Fruit fly (Drosophila melanogaster) whole organism, embryonic: ENCODE results near the gene mgr.

Source experiments
- Atf3 ChIP-seq: fragments of 200-800 bp; sonication (Bioruptor generic); optimal IDR thresholded peaks from 3 replicates; lab custom pipeline; 2016; ENCODE audit warnings: missing biosample characterization, missing genetic modification characterization
- BEAF-32 ChIP-seq: fragments of 200-800 bp; sonication (Bioruptor generic); optimal IDR thresholded peaks from 3 replicates; lab custom pipeline; 2017; ENCODE audit warnings: missing biosample characterization, missing genetic modification characterization, mild to moderate bottlenecking, moderate library complexity, missing genetic modification reagents
- Bdp1 ChIP-seq: fragments of 200-800 bp; sonication (Bioruptor generic); optimal IDR thresholded peaks from 3 replicates; lab custom pipeline; 2016; ENCODE audit warnings: missing biosample characterization, missing genetic modification characterization
- Bgb ChIP-seq: fragments of 200-800 bp; sonication (Bioruptor generic); IDR thresholded peaks from 2 replicates; pipeline ENCODE4 v1.3.6; 2022; ENCODE audit warnings: missing biosample characterization, missing genetic modification characterization; ENCODE audit not compliant: partially characterized antibody
- CG10565 ChIP-seq: fragments of 200-800 bp; sonication (Bioruptor generic); optimal IDR thresholded peaks from 3 replicates; lab custom pipeline; 2016; ENCODE audit warnings: missing biosample characterization, mild to moderate bottlenecking, missing genetic modification characterization
- CG10979 ChIP-seq: fragments of 200-800 bp; sonication (Bioruptor generic); optimal IDR thresholded peaks from 2 replicates; lab custom pipeline; 2018; ENCODE audit warnings: missing biosample characterization, mild to moderate bottlenecking, missing genetic modification characterization, moderate library complexity
- CG15269 ChIP-seq: fragments of 200-800 bp; sonication (Bioruptor generic); optimal IDR thresholded peaks from 2 replicates; lab custom pipeline; 2018; ENCODE audit warnings: missing biosample characterization, mild to moderate bottlenecking, missing genetic modification characterization, moderate library complexity
- CG17361 ChIP-seq: fragments of 200-800 bp; sonication (Bioruptor generic); IDR thresholded peaks from 3 replicates; pipeline ENCODE4 v1.3.6; 2022; ENCODE audit warnings: missing biosample characterization, missing genetic modification characterization
- CG17829 ChIP-seq: fragments of 200-800 bp; optimal IDR thresholded peaks from 2 replicates; lab custom pipeline; 2019; ENCODE audit warnings: missing biosample characterization, mild to moderate bottlenecking, missing genetic modification characterization, moderate library complexity
- CG18262 ChIP-seq: fragments of 200-800 bp; optimal IDR thresholded peaks from 3 replicates; lab custom pipeline; 2019; ENCODE audit warnings: missing biosample characterization, mild to moderate bottlenecking, missing genetic modification characterization, moderate library complexity
- CG1832 ChIP-seq: fragments of 200-800 bp; sonication (Bioruptor generic); optimal IDR thresholded peaks from 2 replicates; lab custom pipeline; 2017; ENCODE audit warnings: missing biosample characterization, mild to moderate bottlenecking, missing genetic modification characterization, inconsistent platforms
- CG2120 ChIP-seq: fragments of 200-800 bp; sonication (Bioruptor generic); optimal IDR thresholded peaks from 3 replicates; lab custom pipeline; 2016; ENCODE audit warnings: missing biosample characterization, missing genetic modification characterization
- CG3407 ChIP-seq: fragments of 200-800 bp; sonication (Bioruptor generic); optimal IDR thresholded peaks from 2 replicates; lab custom pipeline; 2018; ENCODE audit warnings: missing biosample characterization, mild to moderate bottlenecking, missing genetic modification characterization
- CG34224 ChIP-seq: fragments of 200-800 bp; sonication (Bioruptor generic); IDR thresholded peaks from 3 replicates; pipeline ENCODE4 v1.3.6; 2022; ENCODE audit warnings: missing biosample characterization, missing genetic modification characterization; ENCODE audit not compliant: partially characterized antibody
- CG6654 ChIP-seq: fragments of 200-800 bp; sonication (Bioruptor generic); optimal IDR thresholded peaks from 2 replicates; lab custom pipeline; 2017; ENCODE audit warnings: missing biosample characterization, mild to moderate bottlenecking, missing genetic modification characterization
- CG6765 ChIP-seq: fragments of 200-800 bp; sonication (Bioruptor generic); optimal IDR thresholded peaks from 3 replicates; lab custom pipeline; 2017; ENCODE audit warnings: missing biosample characterization, mild to moderate bottlenecking, missing genetic modification characterization
- CG7556 ChIP-seq: fragments of 200-800 bp; sonication (Bioruptor generic); optimal IDR thresholded peaks from 2 replicates; lab custom pipeline; 2017; ENCODE audit warnings: missing biosample characterization, mild to moderate bottlenecking, missing genetic modification characterization
- CG7987 ChIP-seq: fragments of 200-800 bp; sonication (Bioruptor generic); optimal IDR thresholded peaks from 2 replicates; lab custom pipeline; 2018; ENCODE audit warnings: missing biosample characterization, mild to moderate bottlenecking, missing genetic modification characterization, moderate library complexity
- Ets65A ChIP-seq: fragments of 200-800 bp; sonication (Bioruptor generic); peaks from one replicate; lab custom pipeline; 2016; ENCODE audit warnings: missing biosample characterization, missing genetic modification characterization
- Gsc ChIP-seq: fragments of 200-800 bp; sonication (Bioruptor generic); IDR thresholded peaks from 2 replicates; pipeline ENCODE4 v1.3.6; 2022; ENCODE audit warnings: missing biosample characterization, missing genetic modification characterization
- HLH3B ChIP-seq: fragments of 200-800 bp; sonication (Bioruptor generic); IDR thresholded peaks from 2 replicates; pipeline ENCODE4 v1.3.6; 2022; ENCODE audit warnings: missing biosample characterization, missing genetic modification characterization
- HmgD ChIP-seq: fragments of 200-800 bp; sonication (Bioruptor generic); optimal IDR thresholded peaks from 3 replicates; lab custom pipeline; 2016; ENCODE audit warnings: missing biosample characterization, missing genetic modification characterization
- Hr3 ChIP-seq: fragments of 200-800 bp; sonication (Bioruptor generic); optimal IDR thresholded peaks from 3 replicates; lab custom pipeline; 2016; ENCODE audit warnings: missing biosample characterization, missing genetic modification characterization
- Hsf ChIP-seq: fragments of 200-800 bp; sonication (Bioruptor generic); optimal IDR thresholded peaks from 3 replicates; lab custom pipeline; 2016; ENCODE audit warnings: missing biosample characterization, missing genetic modification characterization
- Myb ChIP-seq: fragments of 200-800 bp; sonication (Bioruptor generic); optimal IDR thresholded peaks from 2 replicates; lab custom pipeline; 2016; ENCODE audit warnings: missing biosample characterization, missing genetic modification characterization
- Opbp ChIP-seq: fragments of 200-800 bp; sonication (Bioruptor generic); IDR thresholded peaks from 3 replicates; pipeline ENCODE4 v1.3.6; 2022; ENCODE audit warnings: missing biosample characterization, missing genetic modification characterization; ENCODE audit not compliant: partially characterized antibody
- Rx ChIP-seq: fragments of 200-800 bp; sonication (Bioruptor generic); IDR thresholded peaks from 2 replicates; pipeline ENCODE4 v1.3.6; 2022; ENCODE audit warnings: missing biosample characterization, missing genetic modification characterization
- Side ChIP-seq: fragments of 200-800 bp; sonication (Bioruptor generic); optimal IDR thresholded peaks from 2 replicates; lab custom pipeline; 2016; ENCODE audit warnings: missing biosample characterization, missing genetic modification characterization
- Ssrp ChIP-seq: fragments of 200-800 bp; sonication (Bioruptor generic); optimal IDR thresholded peaks from 2 replicates; lab custom pipeline; 2018; ENCODE audit warnings: missing biosample characterization, mild to moderate bottlenecking, missing genetic modification characterization, moderate library complexity
- Tbp ChIP-seq: fragments of >200 bp; optimal IDR thresholded peaks from 2 replicates; lab custom pipeline; 2018; ENCODE audit warnings: missing biosample characterization, missing genetic modification characterization
- Xrp1 ChIP-seq: fragments of 200-800 bp; sonication (Bioruptor generic); IDR thresholded peaks from 2 replicates; pipeline ENCODE4 v1.3.6; 2022; ENCODE audit warnings: missing biosample characterization, missing genetic modification characterization
- btn ChIP-seq: fragments of 200-800 bp; sonication (Bioruptor generic); optimal IDR thresholded peaks from 2 replicates; lab custom pipeline; 2016; ENCODE audit warnings: missing biosample characterization, missing genetic modification characterization
- cas ChIP-seq: fragments of 200-800 bp; sonication (Bioruptor generic); IDR thresholded peaks from 2 replicates; pipeline ENCODE4 v1.3.6; 2022; ENCODE audit warnings: missing biosample characterization, missing genetic modification characterization
- ci ChIP-seq: fragments of 200-800 bp; sonication (Bioruptor generic); IDR thresholded peaks from 3 replicates; pipeline ENCODE4 v1.3.6; 2022; ENCODE audit warnings: missing biosample characterization, missing genetic modification characterization
- corto ChIP-seq: fragments of 200-800 bp; sonication (Bioruptor generic); optimal IDR thresholded peaks from 2 replicates; lab custom pipeline; 2016; ENCODE audit warnings: missing biosample characterization, mild to moderate bottlenecking, missing genetic modification characterization, moderate library complexity
- cwo ChIP-seq: fragments of 200-800 bp; sonication (Bioruptor generic); optimal IDR thresholded peaks from 3 replicates; lab custom pipeline; 2017; ENCODE audit warnings: missing biosample characterization, missing genetic modification characterization, mild to moderate bottlenecking, moderate library complexity, missing genetic modification reagents
- dpn ChIP-seq, 2 experiments: fragments of 200-800 bp; sonication (Bioruptor generic); optimal IDR thresholded peaks; 3 replicates each; lab custom pipeline; 2016; ENCODE audit warnings: missing biosample characterization in 2 of 2, missing genetic modification characterization in 2 of 2
- gfzf ChIP-seq: fragments of 200-800 bp; sonication (Bioruptor generic); optimal IDR thresholded peaks from 2 replicates; lab custom pipeline; 2016; ENCODE audit warnings: missing biosample characterization, mild to moderate bottlenecking, missing genetic modification characterization, moderate library complexity
- gt ChIP-seq: fragments of 200-800 bp; sonication (Bioruptor generic); IDR thresholded peaks from 2 replicates; pipeline ENCODE4 v1.3.6; 2022; ENCODE audit warnings: missing biosample characterization, missing genetic modification characterization
- ham ChIP-seq: fragments of 200-800 bp; sonication (Bioruptor generic); IDR thresholded peaks from 2 replicates; pipeline ENCODE4 v1.3.6; 2022; ENCODE audit warnings: missing biosample characterization, missing genetic modification characterization
- kni ChIP-seq: fragments of 200-800 bp; sonication (Bioruptor generic); optimal IDR thresholded peaks from 3 replicates; lab custom pipeline; 2017; ENCODE audit warnings: mild to moderate bottlenecking, missing biosample characterization, missing genetic modification reagents, missing genetic modification characterization
- lmd ChIP-seq: fragments of 200-800 bp; sonication (Bioruptor generic); IDR thresholded peaks from 2 replicates; pipeline ENCODE4 v1.3.6; 2022; ENCODE audit warnings: missing biosample characterization, missing genetic modification characterization
- phol ChIP-seq: fragments of 200-800 bp; sonication (Bioruptor generic); optimal IDR thresholded peaks from 3 replicates; lab custom pipeline; 2018; ENCODE audit warnings: missing biosample characterization, mild to moderate bottlenecking, missing genetic modification characterization, moderate library complexity
- ro ChIP-seq: fragments of 200-800 bp; sonication (Bioruptor generic); IDR thresholded peaks from 2 replicates; pipeline ENCODE4 v1.3.6; 2022; ENCODE audit warnings: missing biosample characterization, missing genetic modification characterization
- salm ChIP-seq: fragments of 200-800 bp; sonication (Bioruptor generic); optimal IDR thresholded peaks from 2 replicates; lab custom pipeline; 2018; ENCODE audit warnings: missing biosample characterization, mild to moderate bottlenecking, missing genetic modification characterization
- sc ChIP-seq, 3 experiments: fragments of >200 bp in 2 of 3; fragments of 200-800 bp in 1 of 3; sonication (Bioruptor generic) in 1 of 3; optimal IDR thresholded peaks; 2 replicates in 2 of 3; 3 replicates in 1 of 3; lab custom pipeline; 2017; ENCODE audit warnings: mild to moderate bottlenecking in 1 of 3, missing biosample characterization in 1 of 3, missing genetic modification characterization in 1 of 3, missing genetic modification reagents in 1 of 3
- sug ChIP-seq: fragments of 200-800 bp; optimal IDR thresholded peaks from 2 replicates; lab custom pipeline; 2019; ENCODE audit warnings: missing biosample characterization, mild to moderate bottlenecking, missing genetic modification characterization, moderate library complexity
- tin ChIP-seq: fragments of 200-800 bp; sonication (Bioruptor generic); optimal IDR thresholded peaks from 3 replicates; lab custom pipeline; 2016; ENCODE audit warnings: missing biosample characterization, missing genetic modification characterization
- trh ChIP-seq: fragments of 200-800 bp; sonication (Bioruptor generic); optimal IDR thresholded peaks from 2 replicates; lab custom pipeline; 2016; ENCODE audit warnings: missing biosample characterization, missing genetic modification characterization
- zfh2 ChIP-seq: fragments of 200-800 bp; sonication (Bioruptor generic); optimal IDR thresholded peaks from 2 replicates; lab custom pipeline; 2016; ENCODE audit warnings: missing biosample characterization, missing genetic modification characterization

Gene mgr

DNA sequence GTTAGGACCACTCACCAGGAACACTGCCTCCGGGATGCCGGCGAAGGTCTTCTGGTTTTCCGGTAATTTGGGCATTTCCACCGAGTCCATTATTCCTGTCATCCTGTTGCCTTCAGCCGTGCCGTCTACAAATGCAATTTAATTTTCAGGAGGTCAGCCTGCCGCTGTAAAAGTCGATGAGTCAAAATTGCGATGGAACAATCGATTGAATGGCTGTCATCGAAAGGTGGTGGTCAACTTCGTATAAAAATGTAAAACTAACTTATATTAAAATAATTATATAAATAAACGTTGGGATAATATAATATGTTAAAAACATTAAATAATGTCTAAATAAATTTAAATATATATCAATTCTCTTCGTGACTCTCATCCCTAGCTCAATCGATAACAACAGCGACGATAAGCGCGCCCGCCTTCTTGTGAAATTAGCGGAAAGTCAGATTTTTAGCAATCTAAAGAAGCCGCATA, at the start of gene mgr, which contains the start of gene Irbp:
TSS of gene mgr (minus strand) at position 209 of the 471 bp plus-strand sequence.
TSS of gene Irbp (plus strand) at position 381 of the 471 bp plus-strand sequence.
- TF ChIP-seq sc (optimal IDR thresholded peaks at IDR 0.05; lab: Kevin White, UChicago): no peak
- peak; percentile 84 for TF ChIP-seq sc (GFP tag; optimal IDR thresholded peaks at IDR 0.05; lab: Kevin White, UChicago)
- TF ChIP-seq btn (GFP tag; lab: Kevin White, UChicago): no peak
- peak; percentile 90 for TF ChIP-seq CG15269 (tag; lab: Kevin White, UChicago)
- TF ChIP-seq gfzf (GFP tag; lab: Kevin White, UChicago): no peak
- peak; percentile 53 for TF ChIP-seq Gsc (GFP tag; lab: Robert Waterston, UW)
- TF ChIP-seq ham: no peak; the same call in 1 of the 2 replicates
- TF ChIP-seq ci (GFP tag; lab: Robert Waterston, UW): peak; percentile 95
- peak; percentile 91 for TF ChIP-seq CG34224
- peak; percentile 92 for TF ChIP-seq CG7556
- TF ChIP-seq cas (GFP tag; lab: Robert Waterston, UW): peak; percentile 88
- TF ChIP-seq Rx (GFP tag; lab: Robert Waterston, UW): peak; percentile 79
- no peak for TF ChIP-seq CG1832 (GFP tag; lab: Kevin White, UChicago)
- TF ChIP-seq Atf3 (GFP tag; lab: Kevin White, UChicago): no peak
- peak; percentile 95 for TF ChIP-seq HLH3B
- TF ChIP-seq CG17361 (GFP tag; lab: Robert Waterston, UW): peak; percentile 96
- peak; percentile 95 for TF ChIP-seq Ets65A (GFP tag; lab: Kevin White, UChicago)
- TF ChIP-seq Bgb (GFP tag; lab: Robert Waterston, UW): peak; percentile 75
- TF ChIP-seq CG10979 (tag; lab: Kevin White, UChicago): peak; percentile 92
- TF ChIP-seq sug (tag; lab: Kevin White, UChicago): no peak
- TF ChIP-seq CG3407 (GFP tag; lab: Kevin White, UChicago): peak; percentile 83
- no peak for TF ChIP-seq Tbp
- no peak for TF ChIP-seq kni
- peak; percentile 23 for TF ChIP-seq Bdp1 (GFP tag; lab: Kevin White, UChicago)
- TF ChIP-seq Myb: no peak
- peak; percentile 50 for TF ChIP-seq Hsf
- peak; percentile 97 for TF ChIP-seq Xrp1 (GFP tag; lab: Robert Waterston, UW)
- TF ChIP-seq CG6765: peak; percentile 70
- TF ChIP-seq Hr3 (GFP tag; lab: Kevin White, UChicago): peak; percentile 92
- TF ChIP-seq zfh2 (GFP tag; lab: Kevin White, UChicago): peak; percentile 68
- TF ChIP-seq HmgD (GFP tag; lab: Kevin White, UChicago): no peak
- TF ChIP-seq Opbp (GFP tag; lab: Robert Waterston, UW): peak; percentile 70
- TF ChIP-seq CG18262 (tag; lab: Kevin White, UChicago): peak; percentile 93
- TF ChIP-seq CG7987 (GFP tag; lab: Kevin White, UChicago): no peak
- peak; percentile 63 for TF ChIP-seq CG6654
- TF ChIP-seq dpn (GFP tag; optimal IDR thresholded peaks at IDR 0.05; lab: Kevin White, UChicago): peak; percentile 18 to 92
- TF ChIP-seq trh (GFP tag; lab: Kevin White, UChicago): peak; percentile 73
- TF ChIP-seq lmd (GFP tag; lab: Robert Waterston, UW): peak; percentile 93
- peak; percentile 90 for TF ChIP-seq tin (GFP tag; lab: Kevin White, UChicago)
- TF ChIP-seq cwo (GFP tag; lab: Kevin White, UChicago): peak; percentile 87
- TF ChIP-seq Ssrp (tag; lab: Kevin White, UChicago): peak; percentile 93
- TF ChIP-seq ro (GFP tag; lab: Robert Waterston, UW): peak; percentile 84
- no peak for TF ChIP-seq corto (GFP tag; lab: Kevin White, UChicago)
- TF ChIP-seq BEAF-32 (GFP tag; lab: Kevin White, UChicago): peak; percentile 75
- TF ChIP-seq phol (tag; lab: Kevin White, UChicago): peak; percentile 93
- peak; percentile 84 for TF ChIP-seq CG2120 (GFP tag; lab: Kevin White, UChicago)
- TF ChIP-seq salm (tag; lab: Kevin White, UChicago): peak; percentile 78
- TF ChIP-seq Side (GFP tag; lab: Kevin White, UChicago): no peak
- TF ChIP-seq CG10565 (GFP tag; lab: Kevin White, UChicago): peak; percentile 31
- peak; percentile 97 for TF ChIP-seq CG17829 (tag; lab: Kevin White, UChicago)
- peak; percentile 73 for TF ChIP-seq gt (GFP tag; lab: Robert Waterston, UW)
